Fruit fly (Drosophila melanogaster) whole organism, pupa: ENCODE results near the gene CG14947.

Source experiments
- CG10348 ChIP-seq: fragments of 200-800 bp; sonication (Bioruptor generic); IDR thresholded peaks from 2 replicates; pipeline ENCODE4 v1.3.6; 2022; ENCODE audit warnings: missing biosample characterization, missing genetic modification characterization
- CG12605 ChIP-seq: fragments of 200-800 bp; sonication (Bioruptor generic); IDR thresholded peaks from 2 replicates; pipeline ENCODE4 v1.3.6; 2022; ENCODE audit warnings: missing biosample characterization, missing genetic modification characterization
- CG14655 ChIP-seq: fragments of 200-800 bp; sonication (Bioruptor generic); optimal IDR thresholded peaks from 3 replicates; lab custom pipeline; 2017; ENCODE audit warnings: mild to moderate bottlenecking, missing biosample characterization, missing genetic modification reagents, missing genetic modification characterization
- CG15710 ChIP-seq: fragments of 200-800 bp; sonication (Bioruptor generic); optimal IDR thresholded peaks from 2 replicates; lab custom pipeline; 2018; ENCODE audit warnings: missing biosample characterization, mild to moderate bottlenecking, missing genetic modification characterization, moderate library complexity
- CG17806 ChIP-seq: fragments of 200-800 bp; sonication (Bioruptor generic); optimal IDR thresholded peaks from 2 replicates; lab custom pipeline; 2018; ENCODE audit warnings: missing biosample characterization, mild to moderate bottlenecking, missing genetic modification characterization, moderate library complexity
- CG32121 ChIP-seq: fragments of 200-800 bp; sonication (Bioruptor generic); IDR thresholded peaks from 2 replicates; pipeline ENCODE4 v1.3.6; 2022; ENCODE audit warnings: missing biosample characterization, missing genetic modification characterization
- CG8159 ChIP-seq: fragments of 200-800 bp; sonication (Bioruptor generic); optimal IDR thresholded peaks from 3 replicates; lab custom pipeline; 2018; ENCODE audit warnings: missing biosample characterization, mild to moderate bottlenecking, missing genetic modification characterization, moderate library complexity
- CG9948 ChIP-seq: fragments of 200-800 bp; sonication (Bioruptor generic); optimal IDR thresholded peaks from 2 replicates; lab custom pipeline; 2018; ENCODE audit warnings: missing biosample characterization, mild to moderate bottlenecking, missing genetic modification characterization, moderate library complexity
- D1 ChIP-seq: fragments of 200-800 bp; sonication (Bioruptor generic); optimal IDR thresholded peaks from 2 replicates; lab custom pipeline; 2018; ENCODE audit warnings: missing biosample characterization, mild to moderate bottlenecking, missing genetic modification characterization, moderate library complexity
- EcR ChIP-seq: fragments of 200-800 bp; sonication (Bioruptor generic); optimal IDR thresholded peaks from 3 replicates; lab custom pipeline; 2019; ENCODE audit warnings: missing biosample characterization, missing genetic modification characterization, mild to moderate bottlenecking, moderate library complexity, missing genetic modification reagents
- Ets98B ChIP-seq: fragments of 200-800 bp; sonication (Bioruptor generic); IDR thresholded peaks from 2 replicates; pipeline ENCODE4 v1.3.6; 2022; ENCODE audit warnings: missing biosample characterization, missing genetic modification characterization
- Pif1B ChIP-seq: fragments of 200-800 bp; sonication (Bioruptor generic); optimal IDR thresholded peaks from 3 replicates; lab custom pipeline; 2016; ENCODE audit warnings: missing biosample characterization, missing genetic modification characterization
- Snoo ChIP-seq: fragments of 200-800 bp; sonication (Bioruptor generic); optimal IDR thresholded peaks from 3 replicates; lab custom pipeline; 2017; ENCODE audit warnings: missing biosample characterization, mild to moderate bottlenecking, missing genetic modification characterization, inconsistent platforms

DNA sequence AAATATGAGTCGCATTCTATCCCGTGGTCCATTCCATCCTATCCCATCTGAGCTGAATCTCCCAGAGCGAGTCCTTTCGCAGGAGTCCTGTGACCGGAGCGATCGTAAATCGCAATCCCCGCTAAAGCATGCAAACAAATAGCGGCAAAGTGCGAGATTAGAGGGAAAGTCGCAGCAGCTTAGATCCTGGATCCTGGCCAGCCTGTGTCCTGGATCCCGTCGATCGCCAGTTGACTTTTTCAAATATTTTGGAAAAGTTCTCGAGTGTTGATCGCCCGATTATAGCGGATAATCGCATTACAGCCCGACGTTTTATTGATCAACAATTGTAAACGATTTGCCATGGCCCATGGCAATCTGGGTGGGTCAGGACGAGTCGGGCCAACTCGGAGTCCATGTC lies 13.2 kb downstream of the CG14947 start:
- TF ChIP-seq CG8159 (tag; lab: Kevin White, UChicago) = no peak
- no peak for TF ChIP-seq D1
- no peak for TF ChIP-seq Ets98B (GFP tag; lab: Robert Waterston, UW)
- no peak for TF ChIP-seq CG15710 (tag; lab: Kevin White, UChicago)
- no peak for TF ChIP-seq CG14655
- TF ChIP-seq Snoo = no peak
- TF ChIP-seq CG10348 (GFP tag; lab: Robert Waterston, UW) = no peak
- TF ChIP-seq EcR = no peak
- no peak for TF ChIP-seq Pif1B (GFP tag; lab: Kevin White, UChicago)
- TF ChIP-seq CG17806 (tag; lab: Kevin White, UChicago) = no peak
- TF ChIP-seq CG12605 (GFP tag; lab: Robert Waterston, UW) = no peak
- TF ChIP-seq CG9948 (tag; lab: Kevin White, UChicago) = no peak
- no peak for TF ChIP-seq CG32121
